Worm (Caenorhabditis elegans) whole organism, late embryonic: ENCODE measurements around the gene par-3.
A peak's percentile ranks its signal among the peaks of the same experiment; 100 is the strongest.

Experiments
- C08G9.2 ChIP-seq: sonication (generic microtip); optimal IDR thresholded peaks from 2 replicates; lab custom pipeline; 2016; ENCODE audit warnings: mild to moderate bottlenecking, missing genetic modification characterization, moderate library complexity, missing compliant biosample characterization
- F13H6.1 ChIP-seq: sonication (generic microtip); optimal IDR thresholded peaks from 2 replicates; lab custom pipeline; 2016; ENCODE audit warnings: missing genetic modification characterization, missing compliant biosample characterization
- K09A11.1 ChIP-seq: sonication (generic microtip); optimal IDR thresholded peaks from 2 replicates; lab custom pipeline; 2017; ENCODE audit warnings: antibody characterized with exemption, mild to moderate bottlenecking, missing genetic modification characterization, missing compliant biosample characterization; ENCODE audit not compliant: insufficient read depth
- Y22D7AL.16 ChIP-seq: sonication (generic microtip); optimal IDR thresholded peaks from 2 replicates; lab custom pipeline; 2016; ENCODE audit warnings: missing genetic modification characterization, missing compliant biosample characterization
- ceh-14 ChIP-seq: sonication (generic microtip); optimal IDR thresholded peaks from 2 replicates; lab custom pipeline; 2016; ENCODE audit warnings: missing genotype, missing genetic modification characterization, missing compliant biosample characterization
- ceh-18 ChIP-seq: sonication (generic microtip); optimal IDR thresholded peaks from 2 replicates; lab custom pipeline; 2016; ENCODE audit warnings: missing genetic modification characterization, missing compliant biosample characterization
- ceh-2 ChIP-seq: sonication (generic microtip); optimal IDR thresholded peaks from 2 replicates; lab custom pipeline; 2016; ENCODE audit warnings: missing genotype, missing genetic modification characterization, missing compliant biosample characterization
- ceh-30 ChIP-seq: fragments of 150-350 bp; optimal IDR thresholded peaks from 2 replicates; lab custom pipeline; 2014; ENCODE audit warnings: missing biosample characterization, missing genetic modification characterization
- ceh-34 ChIP-seq: sonication (generic microtip); optimal IDR thresholded peaks from 2 replicates; lab custom pipeline; 2016; ENCODE audit warnings: mild to moderate bottlenecking, missing genetic modification characterization, missing compliant biosample characterization
- ceh-45 ChIP-seq: fragments of 200-800 bp; sonication (Bioruptor generic); IDR thresholded peaks from 2 replicates; pipeline ENCODE4 v1.3.6; 2022; ENCODE audit warnings: missing genetic modification reagents, missing genetic modification characterization, missing compliant biosample characterization
- ceh-48 ChIP-seq: sonication (generic microtip); optimal IDR thresholded peaks from 2 replicates; lab custom pipeline; 2016; ENCODE audit warnings: missing genetic modification characterization, inconsistent platforms, missing compliant biosample characterization
- che-1 ChIP-seq: sonication (generic microtip); optimal IDR thresholded peaks from 2 replicates; lab custom pipeline; 2016; ENCODE audit warnings: mild to moderate bottlenecking, missing genetic modification characterization, missing compliant biosample characterization
- dmd-4 ChIP-seq: sonication (generic microtip); optimal IDR thresholded peaks from 2 replicates; lab custom pipeline; 2016; ENCODE audit warnings: borderline replicate concordance, missing genetic modification characterization, missing compliant biosample characterization
- dve-1 ChIP-seq: sonication (generic microtip); optimal IDR thresholded peaks from 2 replicates; lab custom pipeline; 2017; ENCODE audit warnings: antibody characterized with exemption, mild to moderate bottlenecking, missing genetic modification characterization, missing compliant biosample characterization
- elt-2 ChIP-seq: sonication (generic microtip); optimal IDR thresholded peaks from 2 replicates; lab custom pipeline; 2016; ENCODE audit warnings: missing genetic modification reagents, missing genetic modification characterization, missing compliant biosample characterization
- ets-4 ChIP-seq: sonication (generic microtip); optimal IDR thresholded peaks from 2 replicates; lab custom pipeline; 2016; ENCODE audit warnings: missing genetic modification characterization, missing compliant biosample characterization
- fax-1 ChIP-seq: sonication (generic microtip); optimal IDR thresholded peaks from 2 replicates; lab custom pipeline; 2016; ENCODE audit warnings: missing genotype, missing genetic modification characterization, missing compliant biosample characterization
- fkh-10 ChIP-seq: fragments of 150-350 bp; optimal IDR thresholded peaks from 2 replicates; lab custom pipeline; 2014; ENCODE audit warnings: missing biosample characterization, missing genetic modification reagents, missing genetic modification characterization
- fkh-6 ChIP-seq: sonication (generic microtip); optimal IDR thresholded peaks from 2 replicates; lab custom pipeline; 2016; ENCODE audit warnings: missing genetic modification characterization, missing compliant biosample characterization
- hlh-13 ChIP-seq: fragments of 200-800 bp; sonication (Bioruptor generic); optimal IDR thresholded peaks from 2 replicates; lab custom pipeline; 2018; ENCODE audit warnings: mild to moderate bottlenecking, missing genetic modification characterization, missing compliant biosample characterization
- hlh-30 ChIP-seq: sonication (generic microtip); optimal IDR thresholded peaks from 2 replicates; lab custom pipeline; 2017; ENCODE audit warnings: antibody characterized with exemption, missing genetic modification characterization, missing compliant biosample characterization; ENCODE audit not compliant: insufficient read depth
- hlh-8 ChIP-seq: sonication (generic microtip); optimal IDR thresholded peaks from 2 replicates; lab custom pipeline; 2016; ENCODE audit warnings: missing genotype, missing genetic modification characterization, missing compliant biosample characterization
- lin-11 ChIP-seq: fragments of 200-800 bp; sonication (Bioruptor generic); optimal IDR thresholded peaks from 2 replicates; lab custom pipeline; 2018; ENCODE audit warnings: mild to moderate bottlenecking, missing genetic modification characterization, missing compliant biosample characterization
- madf-2 ChIP-seq: sonication (generic microtip); optimal IDR thresholded peaks from 2 replicates; lab custom pipeline; 2017; ENCODE audit warnings: missing genetic modification characterization, missing compliant biosample characterization
- mec-3 ChIP-seq: sonication (generic microtip); optimal IDR thresholded peaks from 2 replicates; lab custom pipeline; 2016; ENCODE audit warnings: borderline replicate concordance, missing genetic modification characterization, missing compliant biosample characterization
- nfya-1 ChIP-seq: sonication (generic microtip); optimal IDR thresholded peaks from 2 replicates; lab custom pipeline; 2017; ENCODE audit warnings: missing genetic modification characterization, mild to moderate bottlenecking, missing compliant biosample characterization, antibody characterized with exemption, moderate library complexity
- nhr-11 ChIP-seq: fragments of 150-350 bp; optimal IDR thresholded peaks from 2 replicates; lab custom pipeline; 2014; ENCODE audit warnings: missing biosample characterization, missing genetic modification characterization
- nhr-232 ChIP-seq: sonication (generic microtip); optimal IDR thresholded peaks from 2 replicates; lab custom pipeline; 2016; ENCODE audit warnings: missing genetic modification characterization, missing compliant biosample characterization
- npax-4 ChIP-seq: sonication (generic microtip); optimal IDR thresholded peaks from 2 replicates; lab custom pipeline; 2016; ENCODE audit warnings: missing genetic modification characterization, missing compliant biosample characterization
- pat-9 ChIP-seq: fragments of 200-800 bp; sonication (Bioruptor generic); optimal IDR thresholded peaks from 2 replicates; lab custom pipeline; 2018; ENCODE audit warnings: mild to moderate bottlenecking, missing genetic modification characterization, moderate library complexity, missing compliant biosample characterization
- pax-1 ChIP-seq: fragments of 150-350 bp; optimal IDR thresholded peaks from 2 replicates; lab custom pipeline; 2014; ENCODE audit warnings: missing biosample characterization, missing genetic modification characterization
- pha-2 ChIP-seq: sonication (generic microtip); optimal IDR thresholded peaks from 2 replicates; lab custom pipeline; 2017; ENCODE audit warnings: mild to moderate bottlenecking, missing genetic modification characterization, missing compliant biosample characterization
- pqm-1 ChIP-seq: sonication (generic microtip); optimal IDR thresholded peaks from 2 replicates; lab custom pipeline; 2016; ENCODE audit warnings: missing genetic modification characterization, missing compliant biosample characterization
- pros-1 ChIP-seq: fragments of 150-350 bp; optimal IDR thresholded peaks from 2 replicates; lab custom pipeline; 2014; ENCODE audit warnings: missing biosample characterization, missing genetic modification reagents, missing genetic modification characterization
- ref-2 ChIP-seq: sonication (generic microtip); optimal IDR thresholded peaks from 2 replicates; lab custom pipeline; 2016; ENCODE audit warnings: missing genetic modification characterization, missing compliant biosample characterization
- rnt-1 ChIP-seq: sonication (generic microtip); optimal IDR thresholded peaks from 2 replicates; lab custom pipeline; 2016; ENCODE audit warnings: missing genetic modification characterization, missing compliant biosample characterization
- sdc-2 ChIP-seq: sonication (generic microtip); optimal IDR thresholded peaks from 2 replicates; lab custom pipeline; 2016; ENCODE audit warnings: missing genotype, missing genetic modification characterization, missing compliant biosample characterization
- sox-2 ChIP-seq: fragments of 200-800 bp; sonication (Bioruptor generic); IDR thresholded peaks from 2 replicates; pipeline ENCODE4 v1.3.6; 2022; ENCODE audit warnings: missing genetic modification reagents, missing genetic modification characterization, missing compliant biosample characterization
- syd-9 ChIP-seq: sonication (generic microtip); optimal IDR thresholded peaks from 2 replicates; lab custom pipeline; 2016; ENCODE audit warnings: mild to moderate bottlenecking, missing genetic modification characterization, moderate library complexity, missing compliant biosample characterization
- tbx-2 ChIP-seq: sonication (generic microtip); optimal IDR thresholded peaks from 2 replicates; lab custom pipeline; 2016; ENCODE audit warnings: missing genetic modification characterization, missing compliant biosample characterization
- tbx-7 ChIP-seq: sonication (generic microtip); optimal IDR thresholded peaks from 2 replicates; lab custom pipeline; 2016; ENCODE audit warnings: missing genotype, missing genetic modification characterization, missing compliant biosample characterization
- ttx-3 ChIP-seq: sonication (generic microtip); optimal IDR thresholded peaks from 2 replicates; lab custom pipeline; 2016; ENCODE audit warnings: missing genetic modification reagents, missing genetic modification characterization, missing compliant biosample characterization
- unc-3 ChIP-seq, 2 experiments: fragments of 200-800 bp in 1 of 2; sonication (Bioruptor generic) in 1 of 2; sonication (generic microtip) in 1 of 2; conservative IDR thresholded peaks in 1 of 2; optimal IDR thresholded peaks in 1 of 2; 2 replicates each; pipeline versions ENCODE4 v1.3.6 to Lab custom; 2016 to 2022; ENCODE audit warnings: missing compliant biosample characterization in 2 of 2, missing genetic modification characterization in 2 of 2, missing genetic modification reagents in 1 of 2
- unc-55 ChIP-seq: sonication (generic microtip); optimal IDR thresholded peaks from 2 replicates; lab custom pipeline; 2017; ENCODE audit warnings: missing biosample characterization, missing genetic modification reagents, missing genetic modification characterization
- zip-5 ChIP-seq: sonication (generic microtip); optimal IDR thresholded peaks from 2 replicates; lab custom pipeline; 2016; ENCODE audit warnings: missing genetic modification characterization, missing compliant biosample characterization
- ztf-16 ChIP-seq: sonication (generic microtip); optimal IDR thresholded peaks from 2 replicates; lab custom pipeline; 2017; ENCODE audit warnings: missing genetic modification characterization, missing compliant biosample characterization

Gene par-3

DNA sequence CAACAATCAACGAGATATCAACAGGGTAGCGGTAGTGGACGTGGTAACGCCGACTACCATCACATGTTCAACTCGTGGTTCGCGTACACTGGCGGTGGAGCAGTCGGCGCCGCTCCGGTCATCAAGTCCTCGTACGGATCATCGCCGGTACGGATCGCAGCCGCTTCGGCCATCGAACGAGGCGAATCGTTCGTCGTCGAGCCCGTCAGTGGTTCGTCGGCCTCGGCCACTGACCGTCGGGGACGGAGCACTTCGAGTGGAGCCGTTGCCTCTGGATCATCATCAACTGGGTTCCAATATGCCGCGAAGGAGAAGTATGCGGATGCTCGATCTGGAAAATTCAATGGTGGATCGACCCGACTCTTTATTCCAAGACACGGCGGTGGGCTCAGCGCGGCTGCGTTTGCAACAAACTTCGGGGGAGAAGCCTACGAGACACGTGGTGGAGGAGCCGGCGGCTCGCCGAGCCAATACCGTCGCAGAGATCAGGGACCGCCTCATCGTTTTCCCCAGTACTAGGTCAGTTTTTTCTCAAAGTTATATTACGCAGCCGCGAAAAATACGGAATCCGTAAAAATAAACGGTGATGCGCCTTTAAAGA, 11.5 kb downstream of the par-3 start:
- TF ChIP-seq mec-3 (tag; lab: Kevin White, UChicago), result peak; percentile 49
- no peak for TF ChIP-seq ets-4 (tag; lab: Kevin White, UChicago)

DNA sequence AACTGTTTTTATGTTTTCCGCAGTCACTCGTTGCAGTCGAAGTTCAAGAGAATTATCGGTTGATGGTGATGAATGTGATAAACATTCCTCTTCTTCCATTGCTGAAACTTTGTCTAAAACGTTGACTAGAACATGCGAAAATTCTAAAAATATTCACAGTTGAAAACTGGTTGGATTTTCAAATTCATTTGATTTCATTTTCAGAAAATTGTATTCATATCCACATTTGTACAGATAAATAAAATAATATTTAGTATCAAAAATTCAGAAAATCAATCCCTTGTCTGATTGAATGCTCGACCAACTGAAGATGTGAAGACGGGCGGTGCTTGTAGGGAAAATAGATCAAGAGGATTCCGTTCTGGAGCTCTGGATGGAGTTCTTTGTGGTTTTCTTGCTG, 13.8 kb downstream of the par-3 start, which contains the start of gene F54E7.9:
TSS of gene F54E7.9 (minus strand) at position 101 of the 400 bp plus-strand sequence.
- no peak for TF ChIP-seq dve-1 (tag; lab: Kevin White, UChicago)

DNA sequence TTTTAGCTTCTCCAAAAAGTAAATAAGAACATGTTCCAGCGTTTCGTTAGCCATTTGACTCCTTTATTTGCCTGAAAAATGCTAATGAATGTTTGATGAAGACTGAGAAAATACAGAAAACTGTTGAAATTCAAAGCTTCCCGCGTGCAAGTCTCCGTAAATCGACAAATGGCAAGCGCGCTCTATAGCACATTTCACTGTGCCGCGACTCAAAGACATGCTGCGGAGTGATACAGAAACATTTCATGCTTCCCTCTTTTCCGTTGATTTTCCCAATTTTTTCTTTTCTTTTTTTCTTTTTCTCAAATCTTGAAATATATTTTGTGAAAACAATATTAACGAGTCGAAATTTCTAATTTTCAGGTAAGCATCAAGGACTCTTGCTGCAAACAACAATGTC, 14.9 kb downstream of the par-3 start, which contains the start of the genes ska-3 and rps-12:
TSS of gene ska-3 (minus strand) at position 71 of the 400 bp plus-strand sequence.
TSS of gene rps-12 (plus strand) at position 364 of the 400 bp plus-strand sequence.
- TF ChIP-seq ets-4 (tag; lab: Kevin White, UChicago), result peak; percentile 95
- no peak for TF ChIP-seq fkh-6
- peak; percentile 74 for TF ChIP-seq pros-1 (tag; lab: Kevin White, UChicago)
- TF ChIP-seq nhr-11 (tag; lab: Kevin White, UChicago), result peak; percentile 78
- peak; percentile 24; the same call in 1 of the 2 replicates for TF ChIP-seq sox-2
- peak; percentile 96 for TF ChIP-seq nfya-1 (tag; lab: Kevin White, UChicago)
- peak; percentile 62 for TF ChIP-seq ceh-14 (tag; lab: Kevin White, UChicago)
- TF ChIP-seq mec-3 (tag; lab: Kevin White, UChicago), result no peak
- peak; percentile 21 for TF ChIP-seq F13H6.1 (tag; lab: Kevin White, UChicago)
- TF ChIP-seq hlh-13 (GFP tag; lab: Kevin White, UChicago), result no peak
- no peak for TF ChIP-seq fax-1
- TF ChIP-seq madf-2 (tag; lab: Kevin White, UChicago), result peak; percentile 56
- TF ChIP-seq nhr-232 (tag; lab: Kevin White, UChicago), result no peak
- no peak for TF ChIP-seq lin-11
- peak; percentile 69 for TF ChIP-seq elt-2
- peak; percentile 89 for TF ChIP-seq ceh-34 (tag; lab: Kevin White, UChicago)
- peak; percentile 70 for TF ChIP-seq hlh-30
- no peak for TF ChIP-seq che-1 (tag; lab: Kevin White, UChicago)
- peak; percentile 82 for TF ChIP-seq ceh-48 (tag; lab: Kevin White, UChicago)
- TF ChIP-seq K09A11.1 (tag; lab: Kevin White, UChicago), result peak; percentile 52
- peak; percentile 64 for TF ChIP-seq ceh-30 (tag; lab: Kevin White, UChicago)
- TF ChIP-seq ref-2, result peak; percentile 90
- TF ChIP-seq tbx-7 (tag; lab: Kevin White, UChicago), result peak; percentile 41
- peak; percentile 35 for TF ChIP-seq C08G9.2 (tag; lab: Kevin White, UChicago)
- TF ChIP-seq unc-3 (GFP tag; conservative IDR thresholded peaks at IDR 0.05; lab: Robert Waterston, UW), result no peak
- peak; percentile 56 for TF ChIP-seq unc-3 (tag; optimal IDR thresholded peaks at IDR 0.05; lab: Kevin White, UChicago)
- TF ChIP-seq dmd-4 (tag; lab: Kevin White, UChicago), result peak; percentile 67
- peak; percentile 93 for TF ChIP-seq pax-1 (tag; lab: Kevin White, UChicago)
- peak; percentile 94 for TF ChIP-seq ceh-18 (tag; lab: Kevin White, UChicago)
- peak; percentile 43 for TF ChIP-seq hlh-8 (tag; lab: Kevin White, UChicago)
- no peak for TF ChIP-seq Y22D7AL.16
- peak; percentile 6 for TF ChIP-seq ttx-3
- peak; percentile 94 for TF ChIP-seq tbx-2 (tag; lab: Kevin White, UChicago)
- peak; percentile 74 for TF ChIP-seq unc-55 (GFP tag; lab: Kevin White, UChicago)
- peak; percentile 28 for TF ChIP-seq sdc-2 (tag; lab: Kevin White, UChicago)
- TF ChIP-seq dve-1 (tag; lab: Kevin White, UChicago), result peak; percentile 95
- TF ChIP-seq zip-5, result no peak
- TF ChIP-seq syd-9, result peak; percentile 48
- peak; percentile 55 for TF ChIP-seq pha-2
- TF ChIP-seq rnt-1 (tag; lab: Kevin White, UChicago), result peak; percentile 87
- peak; percentile 59 for TF ChIP-seq ceh-2 (tag; lab: Kevin White, UChicago)
- TF ChIP-seq npax-4 (tag; lab: Kevin White, UChicago), result no peak
- TF ChIP-seq fkh-10 (GFP tag; lab: Kevin White, UChicago), result no peak
- no peak for TF ChIP-seq ceh-45 (GFP tag; lab: Robert Waterston, UW)
- peak; percentile 58 for TF ChIP-seq pat-9 (tag; lab: Kevin White, UChicago)
- TF ChIP-seq ztf-16 (tag; lab: Kevin White, UChicago), result peak; percentile 78
- peak; percentile 34 for TF ChIP-seq pqm-1
